Worm (Caenorhabditis elegans) whole organism, L4 larva: ENCODE results near the gene oac-22.

Experiments used
- fkh-10 ChIP-seq: fragments of 150-350 bp; optimal IDR thresholded peaks from 2 replicates; lab custom pipeline; 2014; ENCODE audit warnings: missing biosample characterization, missing genetic modification reagents, missing genetic modification characterization
- ztf-11 ChIP-seq: fragments of 150-350 bp; optimal IDR thresholded peaks from 2 replicates; lab custom pipeline; 2014; ENCODE audit warnings: missing biosample characterization, missing genetic modification characterization

DNA sequence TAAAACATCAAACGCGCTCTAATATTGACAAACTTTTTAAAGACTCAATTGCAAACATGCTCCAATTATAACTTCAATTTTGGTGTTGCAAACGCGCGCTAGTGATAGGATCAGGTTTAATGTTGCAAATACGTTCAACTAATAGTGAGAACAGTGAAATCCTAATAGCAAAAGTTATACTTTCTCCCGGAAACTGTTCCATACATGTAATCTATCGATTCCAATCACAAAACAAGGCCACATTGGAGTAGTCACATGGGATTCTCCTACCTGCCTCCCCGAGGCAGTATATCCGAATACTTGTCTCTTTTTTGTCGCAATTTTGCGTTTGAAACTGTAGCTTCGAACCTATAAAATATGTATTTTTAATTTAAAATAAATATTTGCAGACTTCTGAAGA lies 15.6 kb upstream of the oac-22 start:
- TF ChIP-seq fkh-10 (GFP tag; lab: Kevin White, UChicago) (no peak), ztf-11 (tag; lab: Kevin White, UChicago) (no peak)
